Fruit fly (Drosophila melanogaster) S2 (cell line): ENCODE results near the gene Jon74E.

Experiments used
- CG8478 ChIP-seq: fragments of >200 bp; optimal IDR thresholded peaks from 2 replicates; lab custom pipeline; 2018
- CTCF ChIP-seq, 2 experiments: fragments of >200 bp; optimal IDR thresholded peaks; 2 replicates each; lab custom pipeline; 2018

Jon74E gene

DNA sequence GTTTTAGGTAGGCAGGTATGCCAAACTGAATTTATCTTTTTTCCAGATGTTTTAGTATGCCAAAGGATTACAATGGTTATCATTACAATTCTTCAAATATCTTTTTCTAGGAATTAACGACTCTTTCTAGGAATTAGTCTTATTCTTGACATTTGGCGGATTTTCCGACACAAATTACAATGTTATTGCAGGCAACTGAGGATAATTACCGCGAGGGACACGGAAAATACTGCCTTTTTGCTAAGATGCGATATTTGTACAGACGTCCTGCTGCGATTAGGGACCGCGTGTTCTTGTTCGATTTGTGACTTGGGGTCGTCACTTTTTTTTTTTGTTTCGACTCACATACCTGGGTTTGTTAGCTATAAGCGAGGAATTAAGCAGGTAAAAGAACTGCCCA lies 6.9 kb upstream of the Jon74E start:
- TF ChIP-seq CG8478 (lab: Kevin White, UChicago) (no peak), CTCF (optimal IDR thresholded peaks at IDR 0.05; lab: Kevin White, UChicago) (no peak)

DNA sequence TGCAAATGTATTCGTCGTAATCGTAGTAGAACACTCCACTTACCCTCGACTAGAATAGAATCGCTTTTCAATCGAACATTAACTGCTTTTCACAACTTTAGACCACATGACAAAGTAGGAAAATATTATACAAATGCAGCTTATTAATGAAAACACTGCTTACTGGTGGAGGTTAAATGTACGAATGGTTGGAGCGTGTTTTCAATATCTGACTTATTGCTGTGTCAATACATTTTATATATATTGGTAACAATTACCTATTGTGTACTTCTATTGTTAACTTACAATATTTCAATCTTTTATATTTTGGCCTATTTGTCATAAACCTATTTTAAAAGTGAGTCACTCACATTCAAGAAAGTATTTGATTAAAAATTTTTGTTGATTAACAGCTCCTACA lies 8.9 kb downstream of the Jon74E start:
- TF ChIP-seq CTCF (optimal IDR thresholded peaks at IDR 0.05; lab: Kevin White, UChicago) (no peak), CG8478 (lab: Kevin White, UChicago) (no peak)

DNA sequence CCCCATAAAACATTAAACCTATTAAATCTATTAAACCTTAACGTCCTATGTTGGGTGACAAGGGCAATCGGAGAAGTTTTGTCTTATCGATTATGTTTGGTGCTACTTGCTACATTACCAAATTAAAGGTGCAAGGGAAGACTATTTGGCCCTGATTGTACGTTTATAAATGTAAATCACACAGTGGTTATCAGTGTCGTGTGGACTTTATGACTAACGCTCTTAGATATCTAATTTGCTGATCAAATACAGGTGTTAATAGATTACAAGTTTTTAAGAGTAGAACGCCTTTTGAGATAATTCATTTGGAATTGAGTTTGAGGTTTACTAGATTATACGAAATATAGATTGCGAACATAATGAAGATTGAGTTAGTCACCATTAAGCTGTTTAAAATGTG lies 10.0 kb downstream of the Jon74E start:
- TF ChIP-seq CTCF (optimal IDR thresholded peaks at IDR 0.05; lab: Kevin White, UChicago): no peak
- TF ChIP-seq CG8478 (lab: Kevin White, UChicago): no peak

DNA sequence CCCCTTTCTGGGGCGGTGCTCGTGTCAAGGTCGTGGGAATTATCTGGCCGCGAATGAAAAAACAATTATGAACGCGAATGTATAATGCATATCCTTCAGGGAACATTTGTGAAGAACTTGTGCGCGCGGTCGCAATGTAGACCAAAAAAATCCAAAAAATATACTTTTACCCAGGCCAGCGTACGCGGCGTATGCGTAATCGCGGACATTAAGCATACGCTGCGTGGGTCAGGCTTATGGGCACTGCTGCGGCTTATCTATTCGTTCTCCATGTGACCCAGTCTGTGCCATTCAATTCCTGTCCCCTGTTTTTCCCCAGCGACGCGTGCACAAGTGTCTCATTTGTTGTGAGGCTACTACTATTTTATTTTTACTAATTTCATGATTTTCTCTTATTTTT lies 10.7 kb downstream of the Jon74E start:
- TF ChIP-seq CTCF (optimal IDR thresholded peaks at IDR 0.05; lab: Kevin White, UChicago): no peak
- TF ChIP-seq CG8478 (lab: Kevin White, UChicago): no peak

DNA sequence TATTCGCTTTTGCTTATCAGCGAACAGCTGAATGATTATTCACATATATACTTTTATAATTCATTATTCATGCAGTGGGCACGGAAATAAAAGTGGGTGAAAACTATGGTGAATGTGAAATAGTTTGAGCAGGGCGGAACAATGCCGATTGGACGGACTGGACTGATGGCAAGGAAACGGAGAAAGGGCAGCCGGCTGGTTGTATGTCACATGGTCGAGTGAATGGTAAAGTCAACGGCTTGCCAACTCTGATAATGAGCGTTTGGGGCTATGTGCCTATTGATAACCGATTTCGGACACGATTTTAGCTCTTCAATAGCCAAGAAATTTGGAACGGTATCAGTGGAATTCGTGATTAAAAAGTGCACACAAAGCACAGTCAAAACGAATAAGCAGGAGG lies 13.2 kb downstream of the Jon74E start:
- no peak for TF ChIP-seq CG8478 (lab: Kevin White, UChicago)
- TF ChIP-seq CTCF (optimal IDR thresholded peaks at IDR 0.05; lab: Kevin White, UChicago): no peak

DNA sequence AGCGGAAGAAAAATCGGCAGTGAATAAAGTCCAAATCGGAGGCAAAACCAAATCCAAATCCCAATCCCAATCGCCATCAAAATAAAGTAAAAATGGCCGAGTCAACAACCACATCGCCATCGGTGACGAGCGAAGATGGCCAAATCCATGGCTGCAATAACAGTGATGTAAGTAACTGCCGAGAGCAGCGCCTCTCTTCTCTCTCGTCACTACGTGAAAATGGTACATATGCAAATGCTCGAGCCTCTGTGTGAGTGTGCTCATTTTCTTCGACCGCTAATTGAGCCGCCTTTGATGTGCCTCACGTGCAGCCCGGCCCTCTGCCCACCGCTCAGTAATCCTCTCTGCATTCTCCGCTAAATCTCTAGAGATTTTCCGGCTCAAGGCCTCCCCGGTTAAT lies 14.5 kb downstream of the Jon74E start:
- TF ChIP-seq CG8478 (lab: Kevin White, UChicago) (no peak), CTCF (optimal IDR thresholded peaks at IDR 0.05; lab: Kevin White, UChicago) (no peak)

DNA sequence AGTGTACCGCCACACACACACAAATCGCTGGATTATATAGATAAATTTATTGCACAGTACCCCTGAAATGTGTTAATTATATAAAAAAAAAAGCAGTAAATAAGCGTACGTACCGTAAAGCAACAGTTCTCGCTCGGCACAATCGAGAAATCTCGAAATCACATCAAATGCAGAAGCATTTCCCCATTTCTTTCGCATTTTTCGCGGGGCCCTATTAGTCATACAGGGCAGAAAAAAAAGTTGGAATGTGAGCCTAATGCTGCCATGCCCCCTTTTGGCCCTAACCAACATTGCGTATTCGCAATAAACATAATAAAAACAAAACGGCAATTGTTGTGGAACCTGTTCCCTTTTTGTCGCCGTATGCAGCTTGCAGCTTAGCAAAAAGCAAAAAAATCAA lies 15.2 kb downstream of the Jon74E start:
- TF ChIP-seq CG8478 (lab: Kevin White, UChicago) (no peak), CTCF (optimal IDR thresholded peaks at IDR 0.05; lab: Kevin White, UChicago) (no peak)

DNA sequence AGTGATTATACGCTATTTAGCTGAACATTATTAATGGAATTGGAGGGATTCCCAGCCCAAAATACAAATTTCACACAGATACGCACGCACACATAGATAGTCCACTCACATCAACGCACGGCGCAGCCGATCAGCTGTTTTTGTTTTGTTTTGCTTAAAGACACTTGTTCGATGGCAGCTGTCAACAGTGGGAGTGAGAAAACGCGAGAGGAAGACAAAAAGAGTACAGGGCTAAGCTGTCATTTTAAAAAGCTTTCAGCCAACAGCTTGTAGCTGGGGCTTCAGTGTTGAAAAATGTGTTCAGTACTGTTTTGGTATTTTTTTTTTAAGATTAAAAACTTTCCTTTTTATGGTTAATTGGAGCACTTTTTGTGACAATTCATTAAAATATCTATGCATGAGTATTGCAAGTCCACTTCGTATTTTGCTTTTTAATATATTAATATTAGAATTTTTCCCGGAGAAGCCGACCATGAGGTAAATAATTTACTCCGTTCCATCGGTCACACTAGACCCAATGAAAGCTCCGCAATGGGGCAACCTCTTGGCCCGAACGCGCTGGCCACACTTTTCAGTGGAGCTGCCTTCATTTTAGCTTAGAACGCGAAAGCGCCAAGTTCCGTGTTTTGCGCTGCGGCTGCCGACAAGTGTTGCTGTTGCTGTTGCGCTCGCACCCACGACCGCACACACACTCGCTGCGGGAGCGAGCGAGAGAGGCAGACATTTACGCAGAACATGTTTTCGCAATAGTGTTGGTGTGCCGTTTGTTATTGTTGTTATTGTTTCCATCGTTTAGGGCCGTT lies 15.8 kb downstream of the Jon74E start:
- TF ChIP-seq CG8478 (lab: Kevin White, UChicago): no peak
- no peak for TF ChIP-seq CTCF (optimal IDR thresholded peaks at IDR 0.05; lab: Kevin White, UChicago)

DNA sequence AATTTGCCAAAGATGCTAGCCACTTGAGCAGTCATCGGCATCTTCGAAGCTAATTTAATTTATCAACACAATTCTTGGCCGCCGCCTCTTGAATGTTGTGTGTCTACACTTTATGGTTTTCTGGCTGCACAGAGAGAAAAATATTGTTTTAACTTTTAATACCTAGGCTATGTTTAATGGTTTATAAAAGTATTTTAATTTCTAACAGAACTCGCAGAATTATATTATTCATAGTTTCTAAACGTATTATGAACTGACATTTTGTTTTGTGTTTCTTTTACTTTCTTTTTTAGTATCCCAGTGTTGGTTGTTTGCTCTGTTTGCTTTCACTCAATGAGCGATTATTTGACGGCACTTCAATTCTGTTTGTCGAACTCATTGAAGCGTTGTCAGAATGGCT lies 16.7 kb downstream of the Jon74E start:
- no peak for TF ChIP-seq CG8478 (lab: Kevin White, UChicago)
- no peak for TF ChIP-seq CTCF (optimal IDR thresholded peaks at IDR 0.05; lab: Kevin White, UChicago)

DNA sequence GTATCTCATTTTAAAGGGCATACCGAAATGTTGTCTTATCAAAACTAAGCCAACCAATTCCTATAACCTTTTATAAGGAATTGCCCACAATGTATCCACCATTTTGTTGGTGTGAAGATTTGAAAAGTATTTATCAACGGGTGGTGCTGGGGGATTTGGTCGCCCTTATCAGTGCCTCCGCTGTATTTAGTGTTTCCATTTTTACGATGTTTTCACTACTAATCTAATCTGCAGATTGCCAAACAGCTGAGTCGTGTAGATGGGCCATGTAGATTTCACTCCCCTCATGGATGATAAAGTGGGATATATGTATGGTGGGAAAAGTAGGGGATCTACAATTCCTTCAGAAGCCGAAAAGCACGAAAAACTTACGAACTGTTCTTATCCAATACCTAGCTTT lies 17.5 kb downstream of the Jon74E start:
- TF ChIP-seq CTCF (optimal IDR thresholded peaks at IDR 0.05; lab: Kevin White, UChicago) (no peak), CG8478 (lab: Kevin White, UChicago) (no peak)

DNA sequence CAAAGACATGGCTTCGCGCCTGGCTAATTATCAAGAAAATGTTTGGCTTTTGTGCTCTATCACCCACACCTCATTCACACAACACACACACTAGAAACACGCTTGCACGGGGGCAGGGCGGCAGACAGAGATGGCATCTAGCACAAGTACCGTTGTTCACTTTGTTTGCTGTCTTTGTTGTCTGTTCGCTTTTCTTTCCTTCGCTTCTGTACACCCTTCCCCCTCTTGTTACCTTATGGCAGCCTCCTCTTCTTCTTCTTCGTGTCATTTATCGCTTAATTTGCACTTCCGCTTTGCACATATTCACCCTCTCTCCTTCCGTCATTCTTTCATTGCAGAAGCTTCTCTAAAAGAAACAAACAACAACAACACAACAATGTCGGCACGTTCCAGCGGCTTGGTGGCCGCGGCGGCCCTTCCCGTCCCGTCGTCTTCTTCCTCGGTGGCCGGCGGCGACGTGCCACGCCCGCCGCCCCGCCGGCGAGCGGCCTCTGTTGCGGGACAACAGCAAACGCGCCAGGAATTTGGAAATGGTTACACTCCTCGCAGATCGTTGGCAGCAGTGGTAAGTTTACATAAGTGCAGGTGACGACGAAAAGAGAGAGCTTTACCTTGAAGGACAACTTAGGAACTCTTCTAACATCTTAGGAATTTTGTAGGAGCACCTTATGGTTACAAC lies 18.3 kb downstream of the Jon74E start:
- no peak for TF ChIP-seq CG8478 (lab: Kevin White, UChicago)
- TF ChIP-seq CTCF (optimal IDR thresholded peaks at IDR 0.05; lab: Kevin White, UChicago): no peak

DNA sequence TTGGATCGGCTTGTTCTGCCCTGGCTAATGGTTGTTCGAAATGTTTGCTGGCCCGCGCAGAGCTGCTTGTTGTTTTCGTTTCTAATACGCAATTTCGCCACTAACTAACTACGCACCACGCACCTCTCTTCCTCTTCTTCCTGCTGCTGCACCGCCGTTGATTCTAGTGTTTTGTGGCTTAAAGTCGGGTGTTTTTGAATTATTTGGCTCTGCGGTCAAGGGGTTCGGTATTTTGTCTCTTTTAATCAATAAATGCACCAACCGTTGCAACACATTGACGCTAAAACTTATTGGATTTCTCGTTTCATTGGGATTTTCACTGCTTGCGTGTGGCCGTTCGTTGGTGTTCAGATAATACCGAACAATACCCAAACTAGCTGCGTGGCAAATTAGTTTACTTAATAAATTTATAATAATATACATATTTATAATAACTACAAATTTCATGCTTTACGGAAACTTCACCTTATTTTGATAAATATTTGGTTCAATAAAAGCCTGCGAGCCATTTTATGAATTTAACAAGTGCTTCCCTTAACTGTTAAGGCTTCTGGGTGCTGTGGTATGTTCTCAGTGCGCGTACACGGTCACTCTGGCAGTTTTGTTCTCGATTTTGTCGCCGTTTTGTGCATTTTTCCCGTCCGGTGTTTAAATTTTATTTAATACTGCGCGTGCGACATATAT lies 19.3 kb downstream of the Jon74E start, which contains the start of the genes Edc3 and Nedd4:
TSS of gene Edc3 (minus strand) at position 351 of the 684 bp plus-strand sequence.
TSS of gene Nedd4 (plus strand) at position 571 of the 684 bp plus-strand sequence.
- TF ChIP-seq CTCF (optimal IDR thresholded peaks at IDR 0.05; lab: Kevin White, UChicago) (no peak), CG8478 (lab: Kevin White, UChicago) (no peak)

DNA sequence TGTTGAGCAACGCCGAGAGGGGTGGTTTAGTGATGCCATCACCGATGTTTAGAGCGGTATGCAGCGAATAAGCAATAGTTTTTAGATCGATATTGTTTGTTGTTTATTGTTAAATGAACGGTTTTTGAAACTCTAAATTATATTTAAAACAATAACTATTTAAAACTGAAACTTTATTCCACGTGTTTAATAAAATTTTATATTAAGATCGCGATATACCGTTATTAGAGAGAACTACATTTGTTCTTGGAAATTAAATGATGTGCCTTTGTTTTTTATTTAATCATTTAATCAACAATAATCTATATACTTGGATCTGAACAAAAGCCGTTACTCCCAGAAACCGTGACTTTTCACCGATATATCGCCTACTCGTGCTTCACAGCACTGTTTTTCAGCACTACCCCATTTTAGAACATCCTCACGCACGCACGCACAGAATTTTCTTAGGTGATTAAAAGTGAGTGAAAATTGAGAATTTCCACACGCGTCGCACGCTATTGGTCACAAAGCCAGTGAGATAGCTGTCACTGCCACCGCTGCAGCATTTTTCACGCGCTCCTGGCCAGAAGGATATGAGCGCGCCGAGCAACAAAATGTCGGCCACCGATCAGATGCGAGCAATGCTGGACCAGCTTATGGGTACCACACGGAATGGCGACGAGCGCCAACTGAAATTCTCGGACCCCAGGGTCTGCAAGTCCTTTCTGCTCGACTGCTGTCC lies 34.9 kb downstream of the Jon74E start, which contains the start of the genes U4-U6-60K and CG7564:
TSS of gene U4-U6-60K (minus strand) at position 20 of the 724 bp plus-strand sequence.
TSS of gene CG7564 (plus strand) at position 406 of the 724 bp plus-strand sequence.
- no peak for TF ChIP-seq CG8478 (lab: Kevin White, UChicago)
- no peak for TF ChIP-seq CTCF (optimal IDR thresholded peaks at IDR 0.05; lab: Kevin White, UChicago)

DNA sequence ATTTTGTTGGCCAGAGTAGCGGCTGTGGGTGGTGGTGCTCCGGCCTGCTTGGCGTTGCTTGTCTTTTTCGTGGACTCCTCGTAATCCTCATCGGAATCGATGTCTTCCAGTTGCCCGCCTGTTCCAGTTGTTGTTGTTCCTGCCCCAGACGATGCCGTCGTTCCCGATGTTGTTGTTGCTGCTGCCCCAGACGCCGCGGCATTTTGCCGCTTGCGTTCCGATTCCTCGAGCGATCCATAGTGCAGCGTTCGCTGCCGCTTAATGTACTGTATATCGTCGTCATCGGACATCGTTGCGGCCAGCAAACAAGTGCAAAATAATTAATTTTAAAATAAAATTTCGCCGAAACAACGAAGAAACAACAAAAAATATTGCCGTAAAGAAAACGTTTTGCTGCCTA lies 35.4 kb downstream of the Jon74E start:
- no peak for TF ChIP-seq CG8478 (lab: Kevin White, UChicago)
- no peak for TF ChIP-seq CTCF (optimal IDR thresholded peaks at IDR 0.05; lab: Kevin White, UChicago)
